Worm (Caenorhabditis elegans) whole organism, L4 larva: Measurements from ENCODE around the gene ech-6.

ENCODE experiments used
- F10B5.3 ChIP-seq: sonication (generic microtip); optimal IDR thresholded peaks from 2 replicates; lab custom pipeline; 2016; ENCODE audit warnings: mild to moderate bottlenecking, missing genetic modification characterization, missing compliant biosample characterization
- F26F4.8 ChIP-seq: fragments of 200-800 bp; sonication (Bioruptor generic); conservative IDR thresholded peaks from 2 replicates; pipeline ENCODE4 v1.3.6; 2022; ENCODE audit warnings: missing genetic modification characterization, missing compliant biosample characterization
- T26A8.4 ChIP-seq: fragments of 200-800 bp; sonication (Bioruptor generic); IDR thresholded peaks from 2 replicates; pipeline ENCODE4 v1.3.6; 2022; ENCODE audit warnings: missing genetic modification characterization, missing compliant biosample characterization
- Y105C5A.15 ChIP-seq: fragments of 200-800 bp; sonication (Bioruptor generic); IDR thresholded peaks from 2 replicates; pipeline ENCODE4 v1.3.6; 2022; ENCODE audit warnings: missing genetic modification characterization, missing compliant biosample characterization
- Y75B8A.6 ChIP-seq: fragments of 200-800 bp; sonication (Bioruptor generic); IDR thresholded peaks from 2 replicates; pipeline ENCODE4 v1.3.6; 2022; ENCODE audit warnings: missing genetic modification reagents, missing genetic modification characterization, missing compliant biosample characterization
- aha-1 ChIP-seq: fragments of 150-350 bp; peaks from one replicate; lab custom pipeline; 2014; ENCODE audit warnings: missing biosample characterization, missing genetic modification characterization
- arid-1 ChIP-seq: fragments of 200-800 bp; sonication (Bioruptor generic); conservative IDR thresholded peaks from 2 replicates; pipeline ENCODE4 v1.3.6; 2022; ENCODE audit warnings: missing genetic modification reagents, missing genetic modification characterization, missing compliant biosample characterization
- daf-16 ChIP-seq, 3 experiments: sonication (generic microtip); optimal IDR thresholded peaks; 2 replicates each; lab custom pipeline; 2016 to 2017; ENCODE audit warnings: missing genetic modification characterization in 3 of 3, missing genetic modification reagents in 3 of 3, mild to moderate bottlenecking in 2 of 3, missing compliant biosample characterization in 2 of 3, missing biosample characterization in 1 of 3, moderate library complexity in 1 of 3
- dmd-6 ChIP-seq: fragments of 200-800 bp; sonication (Bioruptor generic); IDR thresholded peaks from 2 replicates; pipeline ENCODE4 v1.3.6; 2022; ENCODE audit warnings: missing genetic modification reagents, missing genetic modification characterization, missing compliant biosample characterization
- dpl-1 ChIP-seq: fragments of 150-350 bp; optimal IDR thresholded peaks from 2 replicates; lab custom pipeline; 2014; ENCODE audit warnings: missing biosample characterization, missing genetic modification reagents, missing genetic modification characterization
- duxl-1 ChIP-seq: sonication (generic microtip); optimal IDR thresholded peaks from 2 replicates; lab custom pipeline; 2016; ENCODE audit warnings: mild to moderate bottlenecking, missing genetic modification characterization, moderate library complexity, missing compliant biosample characterization; ENCODE audit not compliant: poor library complexity
- dve-1 ChIP-seq: sonication (generic microtip); optimal IDR thresholded peaks from 2 replicates; lab custom pipeline; 2017; ENCODE audit warnings: antibody characterized with exemption, mild to moderate bottlenecking, missing genetic modification characterization, missing compliant biosample characterization; ENCODE audit not compliant: insufficient read depth
- egl-27 ChIP-seq: sonication (generic microtip); optimal IDR thresholded peaks from 3 replicates; lab custom pipeline; 2017; ENCODE audit warnings: missing biosample characterization, missing genetic modification reagents, missing genetic modification characterization
- hif-1 ChIP-seq, 2 experiments: sonication (generic microtip); optimal IDR thresholded peaks; 2 replicates each; lab custom pipeline; 2016 to 2017; ENCODE audit warnings: missing compliant biosample characterization in 2 of 2, missing genetic modification characterization in 2 of 2, missing genetic modification reagents in 2 of 2, missing genotype in 2 of 2, mild to moderate bottlenecking in 1 of 2
- hlh-11 ChIP-seq: fragments of 200-800 bp; sonication (Bioruptor generic); optimal IDR thresholded peaks from 2 replicates; lab custom pipeline; 2018; ENCODE audit warnings: mild to moderate bottlenecking, missing genetic modification characterization, missing compliant biosample characterization
- hlh-30 ChIP-seq: sonication (generic microtip); optimal IDR thresholded peaks from 2 replicates; lab custom pipeline; 2017; ENCODE audit warnings: antibody characterized with exemption, mild to moderate bottlenecking, missing genetic modification characterization, missing compliant biosample characterization; ENCODE audit not compliant: insufficient read depth
- jun-1 ChIP-seq: fragments of 150-350 bp; optimal IDR thresholded peaks from 2 replicates; lab custom pipeline; 2014; ENCODE audit warnings: missing biosample characterization, missing genetic modification reagents, missing genetic modification characterization
- lin-13 ChIP-seq: fragments of 150-350 bp; optimal IDR thresholded peaks from 2 replicates; lab custom pipeline; 2014; ENCODE audit warnings: missing biosample characterization, missing genetic modification reagents, missing genetic modification characterization
- lin-29 ChIP-seq: fragments of 200-800 bp; sonication (Bioruptor generic); IDR thresholded peaks from 2 replicates; pipeline ENCODE4 v1.3.6; 2022; ENCODE audit warnings: missing genetic modification reagents, missing genetic modification characterization, missing compliant biosample characterization
- lir-3 ChIP-seq: sonication (generic microtip); optimal IDR thresholded peaks from 2 replicates; lab custom pipeline; 2016; ENCODE audit warnings: mild to moderate bottlenecking, missing genetic modification characterization, missing compliant biosample characterization
- madf-5 ChIP-seq, 2 experiments: fragments of 200-800 bp; sonication (Bioruptor generic); IDR thresholded peaks; 2 replicates each; pipeline ENCODE4 v1.3.6; 2022; ENCODE audit warnings: missing compliant biosample characterization in 2 of 2, missing genetic modification characterization in 2 of 2
- mdl-1 ChIP-seq, 2 experiments: fragments of 150-350 bp in 1 of 2; sonication (generic microtip) in 1 of 2; optimal IDR thresholded peaks; 2 replicates each; lab custom pipeline; 2014 to 2017; ENCODE audit warnings: missing biosample characterization in 2 of 2, missing genetic modification characterization in 2 of 2
- mdt-29 ChIP-seq: fragments of 200-800 bp; sonication (Bioruptor generic); IDR thresholded peaks from 2 replicates; pipeline ENCODE4 v1.3.6; 2022; ENCODE audit warnings: missing genetic modification reagents, missing genetic modification characterization, missing compliant biosample characterization
- mep-1 ChIP-seq: fragments of 150-350 bp; sonication (generic microtip); optimal IDR thresholded peaks from 3 replicates; lab custom pipeline; 2014; ENCODE audit warnings: missing biosample characterization, missing genetic modification characterization
- mxl-2 ChIP-seq: fragments of 200-800 bp; sonication (Bioruptor generic); conservative IDR thresholded peaks from 2 replicates; pipeline ENCODE4 v1.3.6; 2022; ENCODE audit warnings: missing genetic modification reagents, missing genetic modification characterization, missing compliant biosample characterization
- mxl-3 ChIP-seq: fragments of 200-800 bp; sonication (Bioruptor generic); optimal IDR thresholded peaks from 2 replicates; lab custom pipeline; 2018; ENCODE audit warnings: mild to moderate bottlenecking, missing genetic modification characterization, missing compliant biosample characterization
- nhr-11 ChIP-seq: fragments of 150-350 bp; optimal IDR thresholded peaks from 2 replicates; lab custom pipeline; 2014; ENCODE audit warnings: missing biosample characterization, missing genetic modification characterization
- nhr-28 ChIP-seq: fragments of 150-350 bp; optimal IDR thresholded peaks from 2 replicates; lab custom pipeline; 2014; ENCODE audit warnings: missing biosample characterization, missing genetic modification characterization
- nhr-48 ChIP-seq: sonication (generic microtip); optimal IDR thresholded peaks from 2 replicates; lab custom pipeline; 2016; ENCODE audit warnings: mild to moderate bottlenecking, missing genetic modification characterization, missing compliant biosample characterization
- nhr-6 ChIP-seq: fragments of 150-350 bp; optimal IDR thresholded peaks from 2 replicates; lab custom pipeline; 2014; ENCODE audit warnings: missing biosample characterization, missing genetic modification characterization
- nhr-77 ChIP-seq: fragments of 150-350 bp; optimal IDR thresholded peaks from 2 replicates; lab custom pipeline; 2014; ENCODE audit warnings: missing biosample characterization, missing genetic modification characterization
- pha-4 ChIP-seq, 2 experiments: fragments of 150-350 bp in 1 of 2; fragments of 200-800 bp in 1 of 2; sonication (Bioruptor generic) in 1 of 2; IDR thresholded peaks in 1 of 2; optimal IDR thresholded peaks in 1 of 2; 2 replicates each; pipeline versions ENCODE4 v1.3.6 to Lab custom; 2014 to 2022; ENCODE audit warnings: missing genetic modification characterization in 2 of 2, missing genetic modification reagents in 2 of 2, missing biosample characterization in 1 of 2, missing compliant biosample characterization in 1 of 2
- php-3 ChIP-seq: fragments of 200-800 bp; sonication (Bioruptor generic); IDR thresholded peaks from 2 replicates; pipeline ENCODE4 v1.3.6; 2022; ENCODE audit warnings: missing genetic modification reagents, missing genetic modification characterization, missing compliant biosample characterization
- sdz-12 ChIP-seq: fragments of 200-800 bp; sonication (Bioruptor generic); optimal IDR thresholded peaks from 2 replicates; lab custom pipeline; 2018; ENCODE audit warnings: mild to moderate bottlenecking, missing genetic modification characterization, missing compliant biosample characterization
- unc-62 ChIP-seq, 3 experiments: fragments of 150-350 bp in 1 of 3; sonication (generic microtip); optimal IDR thresholded peaks in 2 of 3; peaks in 1 of 3; 1 replicate in 1 of 3; 2 replicates in 2 of 3; lab custom pipeline; 2014 to 2017; ENCODE audit warnings: missing biosample characterization in 3 of 3, missing genetic modification characterization in 3 of 3, missing genetic modification reagents in 3 of 3, missing genotype in 1 of 3
- vab-7 ChIP-seq: fragments of 200-800 bp; sonication (Bioruptor generic); IDR thresholded peaks from 2 replicates; pipeline ENCODE4 v1.3.6; 2022; ENCODE audit warnings: missing genetic modification reagents, missing genetic modification characterization, missing compliant biosample characterization

Gene ech-6

DNA sequence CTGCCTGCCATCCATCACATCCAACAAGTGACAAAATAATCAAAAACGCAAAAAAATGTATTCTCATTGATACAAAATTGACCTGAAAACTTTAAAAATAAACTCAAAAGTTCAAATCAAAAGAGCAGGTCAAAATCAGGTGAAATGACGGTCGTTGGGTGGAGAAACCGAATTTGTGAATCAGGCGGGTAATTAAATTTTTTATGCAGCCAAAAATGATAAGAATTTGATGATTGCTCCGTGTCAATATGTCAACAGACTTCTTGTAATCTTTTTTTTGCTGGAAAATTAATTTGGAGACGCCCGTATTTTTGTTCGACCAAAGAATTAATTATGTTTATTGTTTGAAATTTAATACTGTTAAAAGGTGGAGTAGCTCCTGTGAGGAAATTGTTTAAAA, 38.8 kb downstream of the ech-6 start, which contains the start of gene ncx-6:
Gene ncx-6, minus strand, starts transcription at position 88 of the 400 bp plus-strand sequence.
- TF ChIP-seq hlh-11 (tag; lab: Kevin White, UChicago) (peak; percentile 2), mdl-1 (tag; optimal IDR thresholded peaks at IDR 0.05; lab: Kevin White, UChicago) (no peak), mdt-29 (no peak), egl-27 (tag; lab: Kevin White, UChicago) (no peak), F10B5.3 (tag; lab: Kevin White, UChicago) (no peak), nhr-6 (tag; lab: Kevin White, UChicago) (no peak), aha-1 (tag; lab: Kevin White, UChicago) (no peak), dmd-6 (GFP tag; lab: Robert Waterston, UW) (peak; percentile 61), php-3 (peak; percentile 73), madf-5 (GFP tag; IDR thresholded peaks at IDR 0.05; lab: Robert Waterston, UW) (no peak), lin-29 (GFP tag; lab: Robert Waterston, UW) (no peak), vab-7 (GFP tag; lab: Robert Waterston, UW) (no peak), nhr-11 (no peak), hlh-30 (tag; lab: Kevin White, UChicago) (peak; percentile 40), dve-1 (peak; percentile 63), duxl-1 (tag; lab: Kevin White, UChicago) (no peak), nhr-77 (tag; lab: Kevin White, UChicago) (peak; percentile 60), jun-1 (tag; lab: Kevin White, UChicago) (no peak), dpl-1 (no peak), pha-4 (GFP tag; IDR thresholded peaks at IDR 0.05; lab: Robert Waterston, UW) (no peak), pha-4 (tag; optimal IDR thresholded peaks at IDR 0.05; lab: Kevin White, UChicago) (no peak), sdz-12 (GFP tag; lab: Kevin White, UChicago) (no peak), lir-3 (tag; lab: Kevin White, UChicago) (no peak), daf-16 (GFP tag; optimal IDR thresholded peaks at IDR 0.05; lab: Kevin White, UChicago) (no peak), daf-16 (tag; optimal IDR thresholded peaks at IDR 0.05; lab: Kevin White, UChicago) (peak; percentile 83), mxl-2 (GFP tag; lab: Robert Waterston, UW) (no peak), nhr-48 (tag; lab: Kevin White, UChicago) (no peak), mep-1 (no peak), lin-13 (GFP tag; lab: Kevin White, UChicago) (no peak), T26A8.4 (GFP tag; lab: Robert Waterston, UW) (no peak)

- TF ChIP-seq arid-1 (no peak), nhr-28 (tag; lab: Kevin White, UChicago) (peak; percentile 51), aha-1 (tag; lab: Kevin White, UChicago) (peak; percentile 84)
Measured at ce11 chrIII:9713182-9713581, 39.5 kb downstream of the ech-6 start.

- peak; percentile 93 for TF ChIP-seq aha-1 (tag; lab: Kevin White, UChicago)
- no peak for TF ChIP-seq Y105C5A.15 (GFP tag; lab: Robert Waterston, UW)
- TF ChIP-seq mxl-3 (GFP tag; lab: Kevin White, UChicago) = no peak
Measured at ce11 chrIII:9711163-9711562, 41.5 kb downstream of the ech-6 start.

- TF ChIP-seq F26F4.8 (GFP tag; lab: Robert Waterston, UW) (no peak), Y75B8A.6 (GFP tag; lab: Robert Waterston, UW) (no peak), nhr-28 (tag; lab: Kevin White, UChicago) (no peak), unc-62 (GFP tag; optimal IDR thresholded peaks at IDR 0.05 in 1 of 2; lab: Kevin White, UChicago) (peak in 1 of 2 experiments; percentile 75), unc-62 (tag; optimal IDR thresholded peaks at IDR 0.05; lab: Kevin White, UChicago) (no peak), aha-1 (tag; lab: Kevin White, UChicago) (peak; percentile 75), hlh-30 (tag; lab: Kevin White, UChicago) (no peak), hif-1 (tag; optimal IDR thresholded peaks at IDR 0.05; lab: Kevin White, UChicago) (no peak)
Measured at ce11 chrIII:9705157-9705905, 47.4 kb downstream of the ech-6 start.
